Worm (Caenorhabditis elegans): Measurements from ENCODE around the gene C46C2.2.

DNA sequence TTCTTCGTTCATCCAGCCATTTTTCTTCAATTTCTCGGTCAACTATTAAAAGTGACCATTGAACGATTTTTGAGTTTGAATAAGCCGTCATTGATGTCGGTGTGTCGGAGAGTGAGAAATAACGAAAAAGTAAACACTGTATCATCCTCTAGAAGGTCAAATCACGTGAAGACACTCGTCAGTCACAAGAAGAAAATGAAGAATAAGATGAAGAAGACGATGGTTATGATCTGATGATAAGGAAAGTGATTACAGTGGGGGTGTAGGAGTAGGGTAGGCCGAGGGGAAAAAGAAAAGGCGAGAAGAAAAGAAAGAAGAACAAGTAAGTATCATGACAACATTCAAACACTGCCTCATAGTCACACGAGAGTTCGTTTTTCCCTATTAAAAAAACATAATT is 19.4 kb upstream of the C46C2.2 start:
- no peak for TF ChIP-seq fkh-10 (GFP tag; optimal IDR thresholded peaks at IDR 0.05)
- no peak for TF ChIP-seq egl-27 (tag; optimal IDR thresholded peaks at IDR 0.05)
- peak; percentile 34 for TF ChIP-seq irx-1 (tag; optimal IDR thresholded peaks at IDR 0.05)
- TF ChIP-seq ztf-4 (tag; optimal IDR thresholded peaks at IDR 0.05), result peak; percentile 36
- TF ChIP-seq mdl-1 (tag; optimal IDR thresholded peaks at IDR 0.05), result peak in 1 of 2 experiments; percentile 78
- TF ChIP-seq nhr-11 (tag; optimal IDR thresholded peaks at IDR 0.05), result no peak
- TF ChIP-seq ceh-82 (tag; optimal IDR thresholded peaks at IDR 0.05), result no peak
- no peak for TF ChIP-seq nhr-237 (tag; optimal IDR thresholded peaks at IDR 0.05)
- TF ChIP-seq sox-4 (tag; optimal IDR thresholded peaks at IDR 0.05), result no peak
- TF ChIP-seq dpl-1 (GFP tag; optimal IDR thresholded peaks at IDR 0.05), result peak in 2 of 3 experiments; percentile 27 to 37

All from whole organism, L1 larva.